Fruit fly (Drosophila melanogaster) whole organism, embryonic: ENCODE results near the gene ZnT77C.

Experiments
- CG10979 ChIP-seq: fragments of 200-800 bp; sonication (Bioruptor generic); optimal IDR thresholded peaks from 2 replicates; lab custom pipeline; 2018; ENCODE audit warnings: missing biosample characterization, mild to moderate bottlenecking, missing genetic modification characterization, moderate library complexity
- CG11560 ChIP-seq: fragments of 200-800 bp; sonication (Bioruptor generic); IDR thresholded peaks from 3 replicates; pipeline ENCODE4 v1.3.6; 2022; ENCODE audit warnings: missing biosample characterization, missing genetic modification characterization
- CG11695 ChIP-seq: fragments of 200-800 bp; sonication (Bioruptor generic); IDR thresholded peaks from 3 replicates; pipeline ENCODE4 v1.3.6; 2022; ENCODE audit warnings: missing biosample characterization, missing genetic modification characterization
- CG12071 ChIP-seq: fragments of 200-800 bp; sonication (Bioruptor generic); optimal IDR thresholded peaks from 3 replicates; lab custom pipeline; 2018; ENCODE audit warnings: missing biosample characterization, mild to moderate bottlenecking, missing genetic modification characterization
- CG12219 ChIP-seq: fragments of 200-800 bp; sonication (Bioruptor generic); optimal IDR thresholded peaks from 3 replicates; lab custom pipeline; 2018; ENCODE audit warnings: missing biosample characterization, mild to moderate bottlenecking, missing genetic modification characterization
- CG14050 ChIP-seq: fragments of 200-800 bp; sonication (Bioruptor generic); IDR thresholded peaks from 3 replicates; pipeline ENCODE4 v1.3.6; 2022; ENCODE audit warnings: missing biosample characterization, missing genetic modification characterization
- CG1603 ChIP-seq: fragments of 200-800 bp; sonication (Bioruptor generic); optimal IDR thresholded peaks from 2 replicates; lab custom pipeline; 2019; ENCODE audit warnings: missing biosample characterization, mild to moderate bottlenecking, missing genetic modification characterization, moderate library complexity
- CG17361 ChIP-seq: fragments of 200-800 bp; sonication (Bioruptor generic); IDR thresholded peaks from 3 replicates; pipeline ENCODE4 v1.3.6; 2022; ENCODE audit warnings: missing biosample characterization, missing genetic modification characterization
- CG17829 ChIP-seq: fragments of 200-800 bp; optimal IDR thresholded peaks from 2 replicates; lab custom pipeline; 2019; ENCODE audit warnings: missing biosample characterization, mild to moderate bottlenecking, missing genetic modification characterization, moderate library complexity
- CG2120 ChIP-seq: fragments of 200-800 bp; sonication (Bioruptor generic); optimal IDR thresholded peaks from 3 replicates; lab custom pipeline; 2016; ENCODE audit warnings: missing biosample characterization, missing genetic modification characterization
- CG2129 ChIP-seq: fragments of 200-800 bp; sonication (Bioruptor generic); IDR thresholded peaks from 2 replicates; pipeline ENCODE4 v1.3.6; 2022; ENCODE audit warnings: missing biosample characterization, missing genetic modification characterization; ENCODE audit not compliant: partially characterized antibody
- CG2712 ChIP-seq: fragments of 200-800 bp; optimal IDR thresholded peaks from 3 replicates; lab custom pipeline; 2019; ENCODE audit warnings: missing biosample characterization, mild to moderate bottlenecking, missing genetic modification characterization, moderate library complexity
- CG2889 ChIP-seq: fragments of 200-800 bp; sonication (Bioruptor generic); IDR thresholded peaks from 3 replicates; pipeline ENCODE4 v1.3.6; 2022; ENCODE audit warnings: missing biosample characterization, missing genetic modification characterization
- CG30020 ChIP-seq: fragments of 200-800 bp; optimal IDR thresholded peaks from 2 replicates; lab custom pipeline; 2019; ENCODE audit warnings: missing biosample characterization, mild to moderate bottlenecking, missing genetic modification characterization, moderate library complexity
- CG3065 ChIP-seq: fragments of 200-800 bp; sonication (Bioruptor generic); optimal IDR thresholded peaks from 2 replicates; lab custom pipeline; 2016; ENCODE audit warnings: missing biosample characterization, missing genetic modification characterization
- CG3281 ChIP-seq: fragments of 200-800 bp; sonication (Bioruptor generic); optimal IDR thresholded peaks from 3 replicates; lab custom pipeline; 2017; ENCODE audit warnings: missing biosample characterization, mild to moderate bottlenecking, missing genetic modification characterization
- CG34376 ChIP-seq: fragments of 200-800 bp; sonication (Bioruptor generic); optimal IDR thresholded peaks from 2 replicates; lab custom pipeline; 2018; ENCODE audit warnings: missing biosample characterization, mild to moderate bottlenecking, missing genetic modification characterization
- CG3995 ChIP-seq: fragments of 200-800 bp; sonication (Bioruptor generic); optimal IDR thresholded peaks from 3 replicates; lab custom pipeline; 2016; ENCODE audit warnings: missing biosample characterization, missing genetic modification characterization
- CG9932 ChIP-seq: fragments of 200-800 bp; sonication (Bioruptor generic); IDR thresholded peaks from 2 replicates; pipeline ENCODE4 v1.3.6; 2022; ENCODE audit warnings: missing biosample characterization, missing genetic modification characterization
- Dek ChIP-seq: fragments of 200-800 bp; sonication (Bioruptor generic); optimal IDR thresholded peaks from 3 replicates; lab custom pipeline; 2019; ENCODE audit warnings: missing biosample characterization, mild to moderate bottlenecking, missing genetic modification characterization, moderate library complexity
- Dip2 ChIP-seq: fragments of 200-800 bp; sonication (Bioruptor generic); IDR thresholded peaks from 2 replicates; pipeline ENCODE4 v1.3.6; 2022; ENCODE audit warnings: missing biosample characterization, missing genetic modification characterization
- Dp ChIP-seq: fragments of 200-800 bp; sonication (Bioruptor generic); optimal IDR thresholded peaks from 2 replicates; lab custom pipeline; 2018; ENCODE audit warnings: missing biosample characterization, mild to moderate bottlenecking, missing genetic modification characterization, moderate library complexity
- Fer2 ChIP-seq: fragments of 200-800 bp; sonication (Bioruptor generic); optimal IDR thresholded peaks from 2 replicates; lab custom pipeline; 2018; ENCODE audit warnings: missing biosample characterization, mild to moderate bottlenecking, missing genetic modification characterization, moderate library complexity
- Gug ChIP-seq: fragments of 200-800 bp; sonication (Bioruptor generic); IDR thresholded peaks from 4 replicates; pipeline ENCODE4 v1.3.6; 2022; ENCODE audit warnings: missing biosample characterization, missing genetic modification characterization
- Oli ChIP-seq: fragments of 200-800 bp; sonication (Bioruptor generic); optimal IDR thresholded peaks from 2 replicates; lab custom pipeline; 2018; ENCODE audit warnings: missing biosample characterization, mild to moderate bottlenecking, missing genetic modification characterization, moderate library complexity
- Opbp ChIP-seq: fragments of 200-800 bp; sonication (Bioruptor generic); IDR thresholded peaks from 3 replicates; pipeline ENCODE4 v1.3.6; 2022; ENCODE audit warnings: missing biosample characterization, missing genetic modification characterization; ENCODE audit not compliant: partially characterized antibody
- Xrp1 ChIP-seq: fragments of 200-800 bp; sonication (Bioruptor generic); IDR thresholded peaks from 2 replicates; pipeline ENCODE4 v1.3.6; 2022; ENCODE audit warnings: missing biosample characterization, missing genetic modification characterization
- ac ChIP-seq: fragments of 200-800 bp; sonication (Bioruptor generic); optimal IDR thresholded peaks from 3 replicates; lab custom pipeline; 2017; ENCODE audit warnings: missing biosample characterization, mild to moderate bottlenecking, missing genetic modification characterization
- aop ChIP-seq: fragments of 200-800 bp; sonication (Bioruptor generic); IDR thresholded peaks from 2 replicates; pipeline ENCODE4 v1.3.6; 2022; ENCODE audit warnings: missing biosample characterization, missing genetic modification characterization
- ara ChIP-seq: fragments of 200-800 bp; sonication (Bioruptor generic); IDR thresholded peaks from 2 replicates; pipeline ENCODE4 v1.3.6; 2022; ENCODE audit warnings: missing biosample characterization, missing genetic modification characterization
- ash1 ChIP-seq: fragments of 200-800 bp; sonication (Bioruptor generic); optimal IDR thresholded peaks from 2 replicates; lab custom pipeline; 2018; ENCODE audit warnings: missing biosample characterization, mild to moderate bottlenecking, missing genetic modification characterization
- bcd ChIP-seq: fragments of 200-800 bp; sonication (Bioruptor generic); optimal IDR thresholded peaks from 2 replicates; lab custom pipeline; 2017; ENCODE audit warnings: missing biosample characterization, mild to moderate bottlenecking, missing genetic modification characterization
- chm ChIP-seq: fragments of 200-800 bp; sonication (Bioruptor generic); IDR thresholded peaks from 2 replicates; pipeline ENCODE4 v1.3.6; 2022; ENCODE audit warnings: missing biosample characterization, missing genetic modification characterization
- cwo ChIP-seq: fragments of 200-800 bp; sonication (Bioruptor generic); optimal IDR thresholded peaks from 3 replicates; lab custom pipeline; 2017; ENCODE audit warnings: missing biosample characterization, missing genetic modification characterization, mild to moderate bottlenecking, moderate library complexity, missing genetic modification reagents
- ewg ChIP-seq: fragments of 200-800 bp; sonication (Bioruptor generic); optimal IDR thresholded peaks from 3 replicates; lab custom pipeline; 2017; ENCODE audit warnings: mild to moderate bottlenecking, missing biosample characterization, missing genetic modification reagents, missing genetic modification characterization
- gcm2 ChIP-seq: fragments of 200-800 bp; sonication (Bioruptor generic); optimal IDR thresholded peaks from 2 replicates; lab custom pipeline; 2016; ENCODE audit warnings: missing biosample characterization, missing genetic modification characterization
- ham ChIP-seq: fragments of 200-800 bp; sonication (Bioruptor generic); IDR thresholded peaks from 2 replicates; pipeline ENCODE4 v1.3.6; 2022; ENCODE audit warnings: missing biosample characterization, missing genetic modification characterization
- hbn ChIP-seq: fragments of 200-800 bp; sonication (Bioruptor generic); IDR thresholded peaks from 2 replicates; pipeline ENCODE4 v1.3.6; 2022; ENCODE audit warnings: missing biosample characterization, missing genetic modification characterization; ENCODE audit not compliant: partially characterized antibody
- jigr1 ChIP-seq: fragments of 200-800 bp; sonication (Bioruptor generic); IDR thresholded peaks from 3 replicates; pipeline ENCODE4 v1.3.6; 2022; ENCODE audit warnings: missing biosample characterization, missing genetic modification characterization
- lmd ChIP-seq: fragments of 200-800 bp; sonication (Bioruptor generic); IDR thresholded peaks from 2 replicates; pipeline ENCODE4 v1.3.6; 2022; ENCODE audit warnings: missing biosample characterization, missing genetic modification characterization
- lola ChIP-seq, 3 experiments: fragments of >200 bp in 2 of 3; fragments of 200-800 bp in 1 of 3; sonication (Bioruptor generic) in 1 of 3; optimal IDR thresholded peaks; 2 replicates each; lab custom pipeline; 2017 to 2019; ENCODE audit warnings: missing biosample characterization in 3 of 3, missing genetic modification characterization in 3 of 3, mild to moderate bottlenecking in 1 of 3, moderate library complexity in 1 of 3
- sens ChIP-seq: fragments of 200-800 bp; sonication (Bioruptor generic); peaks from one replicate; lab custom pipeline; 2016; ENCODE audit warnings: missing biosample characterization, missing genetic modification characterization
- sna ChIP-seq: fragments of 200-800 bp; sonication (Bioruptor generic); IDR thresholded peaks from 2 replicates; pipeline ENCODE4 v1.3.6; 2022; ENCODE audit warnings: missing biosample characterization, missing genetic modification characterization; ENCODE audit not compliant: partially characterized antibody
- trem ChIP-seq: fragments of 200-800 bp; optimal IDR thresholded peaks from 3 replicates; lab custom pipeline; 2019; ENCODE audit warnings: missing biosample characterization, mild to moderate bottlenecking, missing genetic modification characterization, moderate library complexity
- tup ChIP-seq: fragments of 200-800 bp; sonication (Bioruptor generic); optimal IDR thresholded peaks from 2 replicates; lab custom pipeline; 2016; ENCODE audit warnings: missing biosample characterization, mild to moderate bottlenecking, missing genetic modification characterization, moderate library complexity
- tx ChIP-seq: fragments of 200-800 bp; sonication (Bioruptor generic); optimal IDR thresholded peaks from 2 replicates; lab custom pipeline; 2016; ENCODE audit warnings: missing biosample characterization, missing genetic modification characterization
- unpg ChIP-seq: fragments of 200-800 bp; sonication (Bioruptor generic); optimal IDR thresholded peaks from 3 replicates; lab custom pipeline; 2018; ENCODE audit warnings: missing biosample characterization, mild to moderate bottlenecking, missing genetic modification characterization, moderate library complexity
- vvl ChIP-seq: fragments of 200-800 bp; sonication (Bioruptor generic); IDR thresholded peaks from 2 replicates; pipeline ENCODE4 v1.3.6; 2022; ENCODE audit warnings: missing biosample characterization, missing genetic modification characterization
- wor ChIP-seq: fragments of 200-800 bp; sonication (Bioruptor generic); IDR thresholded peaks from 2 replicates; pipeline ENCODE4 v1.3.6; 2022; ENCODE audit warnings: missing biosample characterization, missing genetic modification characterization
- zf30C ChIP-seq: fragments of 200-800 bp; sonication (Bioruptor generic); optimal IDR thresholded peaks from 3 replicates; lab custom pipeline; 2018; ENCODE audit warnings: missing biosample characterization, mild to moderate bottlenecking, missing genetic modification characterization
- zfh1 ChIP-seq: fragments of 200-800 bp; sonication (Bioruptor generic); IDR thresholded peaks from 3 replicates; pipeline ENCODE4 v1.3.6; 2022; ENCODE audit warnings: missing biosample characterization, missing genetic modification characterization

The ZnT77C gene

dm6 chr3L:20447337-20447736, 47.4 kb downstream of the ZnT77C start (continued):
- no peak for TF ChIP-seq ham (GFP tag; lab: Robert Waterston, UW)
- no peak for TF ChIP-seq Dp (GFP tag; lab: Kevin White, UChicago)
- TF ChIP-seq CG2129, result no peak
- no peak for TF ChIP-seq CG14050 (GFP tag; lab: Robert Waterston, UW)
- no peak for TF ChIP-seq CG3995 (GFP tag; lab: Kevin White, UChicago)
- TF ChIP-seq Fer2, result no peak
- TF ChIP-seq gcm2, result no peak
- no peak for TF ChIP-seq jigr1
- TF ChIP-seq cwo, result no peak
- TF ChIP-seq sna (GFP tag; lab: Robert Waterston, UW), result no peak
- peak; percentile 59; the same call in 2 of the 3 replicates for TF ChIP-seq zfh1
- TF ChIP-seq Xrp1 (GFP tag; lab: Robert Waterston, UW), result peak; percentile 48
- TF ChIP-seq Dek (tag; lab: Kevin White, UChicago), result no peak
- 0 out of 3 replicates have a peak, but pooled peaks have one; percentile 24 for TF ChIP-seq CG17361 (GFP tag; lab: Robert Waterston, UW)
- no peak for TF ChIP-seq CG17829
- TF ChIP-seq CG11560 (tag; lab: Robert Waterston, UW), result 0 out of 3 replicates have a peak, but pooled peaks have one; percentile 35
- no peak for TF ChIP-seq CG9932 (GFP tag; lab: Robert Waterston, UW)
- no peak for TF ChIP-seq tup
- TF ChIP-seq CG2889 (GFP tag; lab: Robert Waterston, UW), result no peak
- no peak for TF ChIP-seq CG11695 (GFP tag; lab: Robert Waterston, UW)
- TF ChIP-seq unpg (GFP tag; lab: Kevin White, UChicago), result peak; percentile 38
- no peak for TF ChIP-seq CG3065 (GFP tag; lab: Kevin White, UChicago)
- TF ChIP-seq CG2120 (GFP tag; lab: Kevin White, UChicago), result no peak
- peak; percentile 21; the same call in 1 of the 4 replicates for TF ChIP-seq Gug (GFP tag; lab: Robert Waterston, UW)
- no peak for TF ChIP-seq ewg (GFP tag; lab: Kevin White, UChicago)
- TF ChIP-seq aop (GFP tag; lab: Robert Waterston, UW), result no peak
- no peak for TF ChIP-seq CG12071 (GFP tag; lab: Kevin White, UChicago)
- TF ChIP-seq sens (GFP tag; lab: Kevin White, UChicago), result peak; percentile 70
- no peak for TF ChIP-seq Opbp (GFP tag; lab: Robert Waterston, UW)
- TF ChIP-seq tx (GFP tag; lab: Kevin White, UChicago), result no peak
- peak; percentile 25 for TF ChIP-seq Oli
- TF ChIP-seq CG2712 (tag; lab: Kevin White, UChicago), result peak; percentile 50
- TF ChIP-seq trem (tag; lab: Kevin White, UChicago), result peak; percentile 13
- TF ChIP-seq CG30020, result no peak
- peak; percentile 16; the same call in 1 of the 2 replicates for TF ChIP-seq lmd (GFP tag; lab: Robert Waterston, UW)
- no peak for TF ChIP-seq ac (GFP tag; lab: Kevin White, UChicago)
- peak; percentile 38; the same call in 1 of the 2 replicates for TF ChIP-seq vvl (GFP tag; lab: Robert Waterston, UW)
- TF ChIP-seq CG3281 (GFP tag; lab: Kevin White, UChicago), result no peak
- no peak for TF ChIP-seq bcd (GFP tag; lab: Kevin White, UChicago)
- TF ChIP-seq zf30C, result no peak
- TF ChIP-seq CG12219, result no peak
- TF ChIP-seq ash1 (GFP tag; lab: Kevin White, UChicago), result no peak
- TF ChIP-seq chm (GFP tag; lab: Robert Waterston, UW), result no peak
- peak in 1 of 3 experiments; percentile 50 for TF ChIP-seq lola (GFP tag; optimal IDR thresholded peaks at IDR 0.05; lab: Kevin White, UChicago)
- no peak for TF ChIP-seq Dip2
- peak; percentile 53 for TF ChIP-seq CG10979 (tag; lab: Kevin White, UChicago)
- TF ChIP-seq CG1603 (tag; lab: Kevin White, UChicago), result peak; percentile 61
- 0 out of 2 replicates have a peak, but pooled peaks have one; percentile 23 for TF ChIP-seq ara (GFP tag; lab: Robert Waterston, UW)
- TF ChIP-seq wor, result no peak
- no peak for TF ChIP-seq hbn (GFP tag; lab: Robert Waterston, UW)
- TF ChIP-seq CG34376 (GFP tag; lab: Kevin White, UChicago), result no peak
